Worm (Caenorhabditis elegans) whole organism, early embryonic: Measurements from ENCODE around the gene fbxb-114.

Experiments
- B0310.2 ChIP-seq: sonication (generic microtip); optimal IDR thresholded peaks from 2 replicates; lab custom pipeline; 2016; ENCODE audit warnings: mild to moderate bottlenecking, missing genetic modification characterization, missing compliant biosample characterization
- flt-1 ChIP-seq: fragments of 200-800 bp; sonication (Bioruptor generic); IDR thresholded peaks from 2 replicates; pipeline ENCODE4 v1.3.6; 2022; ENCODE audit warnings: missing genetic modification characterization, missing compliant biosample characterization
- hmbx-1 ChIP-seq: sonication (generic microtip); optimal IDR thresholded peaks from 2 replicates; lab custom pipeline; 2016; ENCODE audit warnings: mild to moderate bottlenecking, missing genetic modification characterization, missing compliant biosample characterization
- pes-1 ChIP-seq: fragments of 200-800 bp; sonication (Bioruptor generic); IDR thresholded peaks from 2 replicates; pipeline ENCODE4 v1.3.6; 2022; ENCODE audit warnings: missing genetic modification reagents, missing genetic modification characterization, missing compliant biosample characterization
- scrt-1 ChIP-seq: fragments of 200-800 bp; sonication (Bioruptor generic); IDR thresholded peaks from 2 replicates; pipeline ENCODE4 v1.3.6; 2022; ENCODE audit warnings: missing genetic modification characterization, missing compliant biosample characterization

DNA sequence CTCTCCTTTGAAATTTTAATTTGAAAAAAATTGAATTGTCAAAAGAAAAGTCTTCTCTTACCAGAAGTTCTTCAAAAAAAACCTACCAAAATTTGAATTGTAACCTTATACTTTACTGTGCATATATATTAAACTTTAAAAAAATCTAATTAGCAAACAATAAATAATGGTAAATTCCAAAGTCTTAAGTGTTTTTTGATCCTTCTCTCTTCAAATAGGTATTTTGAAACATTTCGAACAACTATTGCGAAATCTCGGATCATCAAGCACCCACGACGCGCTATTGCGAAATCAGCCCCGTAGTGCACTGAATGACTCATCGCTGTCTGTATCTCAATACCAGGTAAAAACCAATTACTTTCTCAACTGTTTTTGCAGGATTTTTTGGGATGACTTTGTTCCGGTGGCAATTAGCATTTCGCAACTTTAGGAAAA is 9.0 kb downstream of the fbxb-114 start:
- TF ChIP-seq flt-1 (GFP tag; lab: Robert Waterston, UW): 0 out of 2 replicates have a peak, but pooled peaks have one; percentile 16
- TF ChIP-seq hmbx-1: no peak
- TF ChIP-seq scrt-1 (GFP tag; lab: Robert Waterston, UW): no peak
- TF ChIP-seq pes-1 (GFP tag; lab: Robert Waterston, UW): no peak
- no peak for TF ChIP-seq B0310.2 (tag; lab: Kevin White, UChicago)
